Fruit fly (Drosophila melanogaster): ENCODE results near the gene CtIP.

CtIP gene

DNA sequence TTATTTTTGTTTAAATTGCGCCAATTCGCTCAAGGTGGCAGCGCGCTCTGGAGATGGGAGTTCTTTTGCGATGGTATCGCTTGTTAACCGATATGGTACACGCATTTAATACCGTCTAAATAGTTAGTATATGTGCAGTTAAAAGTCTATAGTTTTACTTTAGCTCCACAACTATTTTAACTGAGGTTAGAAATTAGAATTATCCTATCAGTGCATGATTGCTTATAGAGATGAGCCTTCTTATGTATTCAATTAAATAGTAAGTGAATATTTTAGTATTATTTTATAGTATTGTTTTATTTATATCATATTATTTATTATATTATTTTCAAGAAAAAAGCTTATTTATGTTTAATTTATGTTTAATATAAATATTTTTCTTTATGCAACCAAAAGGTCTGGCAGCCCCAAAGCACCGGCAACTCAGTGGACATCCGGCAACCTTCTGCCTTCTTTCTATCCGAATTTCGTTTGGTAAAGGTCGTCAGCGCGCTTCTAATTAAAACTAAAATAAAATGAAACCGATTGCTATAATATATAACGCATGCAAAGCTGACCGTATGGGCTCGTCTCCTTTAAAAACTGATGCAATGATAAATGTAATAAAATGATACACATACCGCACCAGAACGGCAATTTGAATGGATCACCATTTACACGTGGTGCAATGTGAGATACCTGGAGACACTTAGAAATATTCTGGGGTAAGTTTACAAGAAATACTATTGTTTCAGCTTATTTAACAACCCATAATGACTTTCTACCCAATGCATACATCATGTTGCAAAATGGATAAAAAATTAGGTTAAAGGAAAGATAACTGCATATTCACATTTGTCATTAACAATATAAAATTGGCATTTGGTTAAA, 17.0 kb downstream of the CtIP start, which contains the start of gene CG5199 (continued):
- TF ChIP-seq bab2 (GFP tag; optimal IDR thresholded peaks at IDR 0.05), result peak; percentile 35
- TF ChIP-seq Hr78 (GFP tag; optimal IDR thresholded peaks at IDR 0.05), result no peak
- TF ChIP-seq Atf-2 (GFP tag; optimal IDR thresholded peaks at IDR 0.05), result no peak
- peak; percentile 62 for TF ChIP-seq PHDP (tag; optimal IDR thresholded peaks at IDR 0.05)
- peak; percentile 49 for TF ChIP-seq pum (GFP tag; optimal IDR thresholded peaks at IDR 0.05)
- no peak for TF ChIP-seq CG4360 (GFP tag; IDR thresholded peaks at IDR 0.05)
- TF ChIP-seq ham (GFP tag; IDR thresholded peaks at IDR 0.05), result no peak
- TF ChIP-seq CG13894 (tag; optimal IDR thresholded peaks at IDR 0.05), result no peak
- peak; percentile 69 for TF ChIP-seq NFAT (GFP tag; IDR thresholded peaks at IDR 0.05)
- no peak for TF ChIP-seq TFAM (GFP tag; optimal IDR thresholded peaks at IDR 0.05)
- TF ChIP-seq pho (GFP tag; optimal IDR thresholded peaks at IDR 0.05), result peak; percentile 15
- TF ChIP-seq z (GFP tag; IDR thresholded peaks at IDR 0.05), result no peak
- TF ChIP-seq CG15514 (GFP tag; optimal IDR thresholded peaks at IDR 0.05), result peak; percentile 53
- TF ChIP-seq wdn (GFP tag; IDR thresholded peaks at IDR 0.05), result no peak
- no peak for TF ChIP-seq CG12071 (GFP tag; optimal IDR thresholded peaks at IDR 0.05)
- no peak for TF ChIP-seq CG7987 (GFP tag; optimal IDR thresholded peaks at IDR 0.05)
- TF ChIP-seq CG1647 (GFP tag; optimal IDR thresholded peaks at IDR 0.05), result peak; percentile 25
- TF ChIP-seq run (tag; optimal IDR thresholded peaks at IDR 0.05), result no peak
- no peak for TF ChIP-seq CG10147 (GFP tag; optimal IDR thresholded peaks at IDR 0.05)
- peak; percentile 23 for TF ChIP-seq Vsx1 (GFP tag; optimal IDR thresholded peaks at IDR 0.05)
- peak; percentile 64 for TF ChIP-seq E2f1 (GFP tag; IDR thresholded peaks at IDR 0.05)
- TF ChIP-seq CG9437 (GFP tag; optimal IDR thresholded peaks at IDR 0.05), result peak; percentile 72
- peak; percentile 45 for TF ChIP-seq Max (GFP tag; optimal IDR thresholded peaks at IDR 0.05)
- peak; percentile 50 for TF ChIP-seq Nf-YB (GFP tag; optimal IDR thresholded peaks at IDR 0.05)
- no peak for TF ChIP-seq CG7357 (GFP tag; IDR thresholded peaks at IDR 0.05)
- TF ChIP-seq CG4404 (GFP tag; IDR thresholded peaks at IDR 0.05), result peak; percentile 69; the same call in 1 of the 2 replicates
- peak; percentile 41 for TF ChIP-seq CG17186 (GFP tag; optimal IDR thresholded peaks at IDR 0.05)
- TF ChIP-seq nmo (GFP tag; optimal IDR thresholded peaks at IDR 0.05), result peak; percentile 88
- TF ChIP-seq Side (GFP tag; optimal IDR thresholded peaks at IDR 0.05), result no peak
- no peak for TF ChIP-seq fd64A (GFP tag; optimal IDR thresholded peaks at IDR 0.05)
- TF ChIP-seq CG18262 (tag; optimal IDR thresholded peaks at IDR 0.05), result peak; percentile 87
- no peak for TF ChIP-seq abd-A (tag; optimal IDR thresholded peaks at IDR 0.05)
- no peak for TF ChIP-seq usp (GFP tag; optimal IDR thresholded peaks at IDR 0.05)
- TF ChIP-seq Pdp1 (GFP tag; optimal IDR thresholded peaks at IDR 0.05), result peak in 1 of 2 experiments; percentile 56
- no peak for TF ChIP-seq grn (GFP tag; optimal IDR thresholded peaks at IDR 0.05)
- peak; percentile 27 for TF ChIP-seq cato (GFP tag; optimal IDR thresholded peaks at IDR 0.05; ENCODE audit: borderline replicate concordance)
- TF ChIP-seq CG31365 (tag; optimal IDR thresholded peaks at IDR 0.05), result no peak
- TF ChIP-seq ab (GFP tag; optimal IDR thresholded peaks at IDR 0.05), result no peak
- peak; percentile 65 for TF ChIP-seq CG15601 (tag; optimal IDR thresholded peaks at IDR 0.05)
- TF ChIP-seq MTF-1 (GFP tag; optimal IDR thresholded peaks at IDR 0.05; ENCODE audit: borderline replicate concordance), result no peak
- no peak for TF ChIP-seq exex (tag; optimal IDR thresholded peaks at IDR 0.05)
- peak; percentile 77 for TF ChIP-seq CG12659 (GFP tag; optimal IDR thresholded peaks at IDR 0.05)
- TF ChIP-seq CrebB (tag; optimal IDR thresholded peaks at IDR 0.05), result no peak
- TF ChIP-seq CG8089 (GFP tag; optimal IDR thresholded peaks at IDR 0.05), result no peak
- TF ChIP-seq CG4707 (GFP tag; optimal IDR thresholded peaks at IDR 0.05), result no peak
- TF ChIP-seq insv (GFP tag; optimal IDR thresholded peaks at IDR 0.05), result peak in 1 of 2 experiments; percentile 44
- no peak for TF ChIP-seq CG4854 (GFP tag; optimal IDR thresholded peaks at IDR 0.05)
- TF ChIP-seq Atf3 (GFP tag; optimal IDR thresholded peaks at IDR 0.05), result no peak
